Fruit fly (Drosophila melanogaster): ENCODE results near the gene fbp.

fbp gene

dm6 chr2L:19763773-19764580 is at the start of gene fbp (continued):
- TF ChIP-seq Side (GFP tag; optimal IDR thresholded peaks at IDR 0.05) (no peak), Trl (optimal IDR thresholded peaks at IDR 0.05) (peak in 1 of 2 experiments; percentile 6), Trl (GFP tag; optimal IDR thresholded peaks at IDR 0.05) (no peak), CG34376 (GFP tag; optimal IDR thresholded peaks at IDR 0.05) (peak; percentile 75), Taf1 (GFP tag; IDR thresholded peaks at IDR 0.05) (no peak), CG11398 (GFP tag; optimal IDR thresholded peaks at IDR 0.05) (no peak), wdn (GFP tag; IDR thresholded peaks at IDR 0.05) (peak; percentile 34; the same call in 1 of the 2 replicates), dpn (GFP tag; optimal IDR thresholded peaks at IDR 0.05) (peak in 1 of 2 experiments; percentile 66), pum (GFP tag; optimal IDR thresholded peaks at IDR 0.05) (no peak), Ravus (GFP tag; IDR thresholded peaks at IDR 0.05) (no peak; the same call in 1 of the 2 replicates), CG31388 (GFP tag; optimal IDR thresholded peaks at IDR 0.05) (no peak), CG3847 (GFP tag; IDR thresholded peaks at IDR 0.05) (0 out of 2 replicates have a peak, but pooled peaks have one; percentile 41), Nf-YA (GFP tag; IDR thresholded peaks at IDR 0.05) (no peak), Hsf (GFP tag; optimal IDR thresholded peaks at IDR 0.05) (peak; percentile 29), Dp (GFP tag; optimal IDR thresholded peaks at IDR 0.05) (no peak), CG13775 (GFP tag; optimal IDR thresholded peaks at IDR 0.05) (peak; percentile 76), CG4282 (GFP tag; optimal IDR thresholded peaks at IDR 0.05) (no peak), Mrtf (GFP tag; IDR thresholded peaks at IDR 0.05) (peak; percentile 28; the same call in 1 of the 3 replicates), jing (GFP tag; optimal IDR thresholded peaks at IDR 0.05) (no peak), hkb (optimal IDR thresholded peaks at IDR 0.05) (no peak), hkb (GFP tag; IDR thresholded peaks at IDR 0.05) (no peak), NFAT (GFP tag; IDR thresholded peaks at IDR 0.05) (peak; percentile 54), NfI (GFP tag; optimal IDR thresholded peaks at IDR 0.05) (peak; percentile 13), sens (GFP tag) (peak; percentile 86), CG4707 (GFP tag; optimal IDR thresholded peaks at IDR 0.05) (no peak), fd96Cb (tag; optimal IDR thresholded peaks at IDR 0.05) (peak; percentile 47), CG17612 (GFP tag; IDR thresholded peaks at IDR 0.05) (0 out of 2 replicates have a peak, but pooled peaks have one; percentile 21), ranshi (GFP tag; IDR thresholded peaks at IDR 0.05) (peak; percentile 19; the same call in 1 of the 2 replicates), CG14014 (GFP tag; IDR thresholded peaks at IDR 0.05) (no peak; the same call in 1 of the 2 replicates), CG18599 (GFP tag; optimal IDR thresholded peaks at IDR 0.05) (peak; percentile 64), CG11695 (GFP tag; IDR thresholded peaks at IDR 0.05) (peak; percentile 8; the same call in 1 of the 3 replicates), zfh2 (GFP tag; optimal IDR thresholded peaks at IDR 0.05) (peak; percentile 38), CG10565 (GFP tag; optimal IDR thresholded peaks at IDR 0.05) (no peak), chif (GFP tag; optimal IDR thresholded peaks at IDR 0.05) (peak in 1 of 2 experiments; percentile 54), Dbx (GFP tag; IDR thresholded peaks at IDR 0.05) (peak; percentile 44; the same call in 1 of the 3 replicates), CG12236 (GFP tag; optimal IDR thresholded peaks at IDR 0.05) (no peak), Fer1 (GFP tag; optimal IDR thresholded peaks at IDR 0.05) (peak; percentile 56), h (optimal IDR thresholded peaks at IDR 0.05) (no peak), CG2712 (tag; optimal IDR thresholded peaks at IDR 0.05) (peak; percentile 78), CG4730 (GFP tag; IDR thresholded peaks at IDR 0.05) (no peak), onecut (GFP tag; IDR thresholded peaks at IDR 0.05) (no peak), CG30431 (GFP tag; optimal IDR thresholded peaks at IDR 0.05) (no peak), H2.0 (GFP tag; IDR thresholded peaks at IDR 0.05) (0 out of 2 replicates have a peak, but pooled peaks have one; percentile 41), Sry-δ (GFP tag; optimal IDR thresholded peaks at IDR 0.05) (no peak), CG7839 (tag; optimal IDR thresholded peaks at IDR 0.05) (peak; percentile 75), stwl (tag; optimal IDR thresholded peaks at IDR 0.05) (no peak), dan (GFP tag; IDR thresholded peaks at IDR 0.05) (no peak), CG1832 (GFP tag; optimal IDR thresholded peaks at IDR 0.05) (no peak), corto (GFP tag; optimal IDR thresholded peaks at IDR 0.05) (no peak), stc (GFP tag; IDR thresholded peaks at IDR 0.05) (no peak), CG13624 (GFP tag; optimal IDR thresholded peaks at IDR 0.05) (peak; percentile 20)
